Fruit fly (Drosophila melanogaster): ENCODE data around the gene Cp18.

DNA sequence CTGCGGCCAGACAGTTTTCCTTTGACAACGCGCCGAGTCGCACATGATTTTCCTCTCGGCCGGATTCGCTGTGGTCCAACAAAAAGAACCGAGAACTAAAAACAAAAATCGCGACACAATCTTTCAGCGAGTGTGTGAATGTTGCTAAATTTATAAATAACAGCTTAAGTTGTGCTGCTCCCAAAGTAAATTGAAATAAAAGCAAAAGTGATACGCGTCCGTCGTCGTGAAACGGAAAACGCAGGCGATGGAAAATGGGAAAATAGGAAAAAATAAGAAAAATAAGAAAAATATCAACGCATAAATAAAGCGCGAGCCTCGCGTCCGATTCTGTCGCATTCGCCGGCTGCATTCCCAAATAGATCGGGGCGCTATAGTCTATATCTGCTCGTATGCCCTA is 27.0 kb downstream of the Cp18 start, which contains the start of gene Fhos:
- TF ChIP-seq psq (optimal IDR thresholded peaks at IDR 0.05) = no peak
- TF ChIP-seq usp (GFP tag; optimal IDR thresholded peaks at IDR 0.05) = no peak
- no peak for TF ChIP-seq Dll (optimal IDR thresholded peaks at IDR 0.05)
- TF ChIP-seq pan (optimal IDR thresholded peaks at IDR 0.05) = no peak
